Worm (Caenorhabditis elegans) whole organism, L4 larva: ENCODE results near the gene lin-15A.

Source experiments
- F10B5.3 ChIP-seq: sonication (generic microtip); optimal IDR thresholded peaks from 2 replicates; lab custom pipeline; 2016; ENCODE audit warnings: mild to moderate bottlenecking, missing genetic modification characterization, missing compliant biosample characterization
- F49E8.2 ChIP-seq: sonication (generic microtip); optimal IDR thresholded peaks from 2 replicates; lab custom pipeline; 2016; ENCODE audit warnings: missing compliant biosample characterization, mild to moderate bottlenecking, missing genetic modification characterization, borderline replicate concordance
- T20F7.1 ChIP-seq: fragments of 200-800 bp; sonication (Bioruptor generic); optimal IDR thresholded peaks from 2 replicates; lab custom pipeline; 2018; ENCODE audit warnings: mild to moderate bottlenecking, missing genetic modification characterization, missing compliant biosample characterization
- T26A8.4 ChIP-seq: fragments of 200-800 bp; sonication (Bioruptor generic); IDR thresholded peaks from 2 replicates; pipeline ENCODE4 v1.3.6; 2022; ENCODE audit warnings: missing genetic modification characterization, missing compliant biosample characterization
- Y105C5A.15 ChIP-seq: fragments of 200-800 bp; sonication (Bioruptor generic); IDR thresholded peaks from 2 replicates; pipeline ENCODE4 v1.3.6; 2022; ENCODE audit warnings: missing genetic modification characterization, missing compliant biosample characterization
- Y75B8A.6 ChIP-seq: fragments of 200-800 bp; sonication (Bioruptor generic); IDR thresholded peaks from 2 replicates; pipeline ENCODE4 v1.3.6; 2022; ENCODE audit warnings: missing genetic modification reagents, missing genetic modification characterization, missing compliant biosample characterization
- ZK337.2 ChIP-seq: fragments of 200-800 bp; sonication (Bioruptor generic); IDR thresholded peaks from 2 replicates; pipeline ENCODE4 v1.3.6; 2022; ENCODE audit warnings: missing genetic modification reagents, missing genetic modification characterization, missing compliant biosample characterization
- ama-1 ChIP-seq: fragments of 150-350 bp; optimal IDR thresholded peaks from 2 replicates; lab custom pipeline; 2014; ENCODE audit warnings: inconsistent platforms, mixed read lengths
- arid-1 ChIP-seq: fragments of 200-800 bp; sonication (Bioruptor generic); conservative IDR thresholded peaks from 2 replicates; pipeline ENCODE4 v1.3.6; 2022; ENCODE audit warnings: missing genetic modification reagents, missing genetic modification characterization, missing compliant biosample characterization
- attf-4 ChIP-seq: sonication (generic microtip); optimal IDR thresholded peaks from 3 replicates; lab custom pipeline; 2017; ENCODE audit warnings: missing biosample characterization, missing genetic modification characterization
- ceh-32 ChIP-seq: sonication (generic microtip); optimal IDR thresholded peaks from 2 replicates; lab custom pipeline; 2016; ENCODE audit warnings: mild to moderate bottlenecking, missing genetic modification characterization, missing compliant biosample characterization; ENCODE audit not compliant: poor library complexity
- ceh-62 ChIP-seq: sonication (generic microtip); optimal IDR thresholded peaks from 2 replicates; lab custom pipeline; 2017; ENCODE audit warnings: missing biosample characterization, missing genetic modification characterization
- cey-2 ChIP-seq: sonication (generic microtip); optimal IDR thresholded peaks from 3 replicates; lab custom pipeline; 2017; ENCODE audit warnings: missing genetic modification characterization, mild to moderate bottlenecking, missing compliant biosample characterization, antibody characterized with exemption, borderline replicate concordance; ENCODE audit not compliant: insufficient read depth
- ctbp-1 ChIP-seq: fragments of 200-800 bp; sonication (Bioruptor generic); IDR thresholded peaks from 2 replicates; pipeline ENCODE4 v1.3.6; 2022; ENCODE audit warnings: missing genetic modification reagents, missing genetic modification characterization, missing compliant biosample characterization
- daf-16 ChIP-seq, 3 experiments: sonication (generic microtip); optimal IDR thresholded peaks; 2 replicates each; lab custom pipeline; 2016 to 2017; ENCODE audit warnings: missing genetic modification characterization in 3 of 3, missing genetic modification reagents in 3 of 3, mild to moderate bottlenecking in 2 of 3, missing compliant biosample characterization in 2 of 3, missing biosample characterization in 1 of 3, moderate library complexity in 1 of 3
- daf-19 ChIP-seq: fragments of 200-800 bp; sonication (Bioruptor generic); conservative IDR thresholded peaks from 2 replicates; pipeline ENCODE4 v1.3.6; 2022; ENCODE audit warnings: missing genetic modification characterization, missing compliant biosample characterization
- dmd-6 ChIP-seq: fragments of 200-800 bp; sonication (Bioruptor generic); IDR thresholded peaks from 2 replicates; pipeline ENCODE4 v1.3.6; 2022; ENCODE audit warnings: missing genetic modification reagents, missing genetic modification characterization, missing compliant biosample characterization
- dmd-8 ChIP-seq: fragments of 200-800 bp; sonication (Bioruptor generic); IDR thresholded peaks from 2 replicates; pipeline ENCODE4 v1.3.6; 2022; ENCODE audit warnings: missing genetic modification characterization, missing compliant biosample characterization
- dmd-9 ChIP-seq: fragments of 200-800 bp; sonication (Bioruptor generic); IDR thresholded peaks from 2 replicates; pipeline ENCODE4 v1.3.6; 2022; ENCODE audit warnings: missing genetic modification reagents, missing genetic modification characterization, missing compliant biosample characterization
- dve-1 ChIP-seq: sonication (generic microtip); optimal IDR thresholded peaks from 2 replicates; lab custom pipeline; 2017; ENCODE audit warnings: antibody characterized with exemption, mild to moderate bottlenecking, missing genetic modification characterization, missing compliant biosample characterization; ENCODE audit not compliant: insufficient read depth
- hif-1 ChIP-seq, 2 experiments: sonication (generic microtip); optimal IDR thresholded peaks; 2 replicates each; lab custom pipeline; 2016 to 2017; ENCODE audit warnings: missing compliant biosample characterization in 2 of 2, missing genetic modification characterization in 2 of 2, missing genetic modification reagents in 2 of 2, missing genotype in 2 of 2, mild to moderate bottlenecking in 1 of 2
- hlh-11 ChIP-seq: fragments of 200-800 bp; sonication (Bioruptor generic); optimal IDR thresholded peaks from 2 replicates; lab custom pipeline; 2018; ENCODE audit warnings: mild to moderate bottlenecking, missing genetic modification characterization, missing compliant biosample characterization
- hlh-30 ChIP-seq: sonication (generic microtip); optimal IDR thresholded peaks from 2 replicates; lab custom pipeline; 2017; ENCODE audit warnings: antibody characterized with exemption, mild to moderate bottlenecking, missing genetic modification characterization, missing compliant biosample characterization; ENCODE audit not compliant: insufficient read depth
- hmg-1.1 ChIP-seq: fragments of 200-800 bp; sonication (Bioruptor generic); IDR thresholded peaks from 2 replicates; pipeline ENCODE4 v1.3.6; 2022; ENCODE audit warnings: missing genetic modification reagents, missing genetic modification characterization, missing compliant biosample characterization
- lsy-2 ChIP-seq, 2 experiments: fragments of 150-350 bp in 1 of 2; sonication (generic microtip) in 1 of 2; optimal IDR thresholded peaks; 2 replicates each; lab custom pipeline; 2014 to 2017; ENCODE audit warnings: missing biosample characterization in 2 of 2, missing genetic modification characterization in 2 of 2
- madf-9 ChIP-seq: fragments of 200-800 bp; sonication (Bioruptor generic); conservative IDR thresholded peaks from 2 replicates; pipeline ENCODE4 v1.3.6; 2022; ENCODE audit warnings: missing genetic modification reagents, missing genetic modification characterization, missing compliant biosample characterization
- mdl-1 ChIP-seq, 2 experiments: fragments of 150-350 bp in 1 of 2; sonication (generic microtip) in 1 of 2; optimal IDR thresholded peaks; 2 replicates each; lab custom pipeline; 2014 to 2017; ENCODE audit warnings: missing biosample characterization in 2 of 2, missing genetic modification characterization in 2 of 2
- mdt-29 ChIP-seq: fragments of 200-800 bp; sonication (Bioruptor generic); IDR thresholded peaks from 2 replicates; pipeline ENCODE4 v1.3.6; 2022; ENCODE audit warnings: missing genetic modification reagents, missing genetic modification characterization, missing compliant biosample characterization
- mep-1 ChIP-seq: fragments of 150-350 bp; sonication (generic microtip); optimal IDR thresholded peaks from 3 replicates; lab custom pipeline; 2014; ENCODE audit warnings: missing biosample characterization, missing genetic modification characterization
- mes-2 ChIP-seq: sonication (generic microtip); optimal IDR thresholded peaks from 2 replicates; lab custom pipeline; 2016; ENCODE audit warnings: missing genotype, mild to moderate bottlenecking, missing genetic modification characterization, missing compliant biosample characterization; ENCODE audit not compliant: poor library complexity, severe bottlenecking
- mxl-3 ChIP-seq: fragments of 200-800 bp; sonication (Bioruptor generic); optimal IDR thresholded peaks from 2 replicates; lab custom pipeline; 2018; ENCODE audit warnings: mild to moderate bottlenecking, missing genetic modification characterization, missing compliant biosample characterization
- nhr-10 ChIP-seq: fragments of 150-350 bp; optimal IDR thresholded peaks from 2 replicates; lab custom pipeline; 2014; ENCODE audit warnings: missing biosample characterization, missing genetic modification characterization
- nhr-102 ChIP-seq: sonication (generic microtip); optimal IDR thresholded peaks from 2 replicates; lab custom pipeline; 2016; ENCODE audit warnings: mild to moderate bottlenecking, missing genetic modification characterization, moderate library complexity, missing compliant biosample characterization
- nhr-11 ChIP-seq: fragments of 150-350 bp; optimal IDR thresholded peaks from 2 replicates; lab custom pipeline; 2014; ENCODE audit warnings: missing biosample characterization, missing genetic modification characterization
- nhr-237 ChIP-seq: sonication (generic microtip); optimal IDR thresholded peaks from 2 replicates; lab custom pipeline; 2017; ENCODE audit warnings: missing biosample characterization, missing genetic modification characterization
- nhr-28 ChIP-seq: fragments of 150-350 bp; optimal IDR thresholded peaks from 2 replicates; lab custom pipeline; 2014; ENCODE audit warnings: missing biosample characterization, missing genetic modification characterization
- nhr-42 ChIP-seq: fragments of 200-800 bp; sonication (Bioruptor generic); IDR thresholded peaks from 2 replicates; pipeline ENCODE4 v1.3.6; 2022; ENCODE audit warnings: missing genetic modification characterization, missing compliant biosample characterization
- nhr-48 ChIP-seq: sonication (generic microtip); optimal IDR thresholded peaks from 2 replicates; lab custom pipeline; 2016; ENCODE audit warnings: mild to moderate bottlenecking, missing genetic modification characterization, missing compliant biosample characterization
- nhr-77 ChIP-seq: fragments of 150-350 bp; optimal IDR thresholded peaks from 2 replicates; lab custom pipeline; 2014; ENCODE audit warnings: missing biosample characterization, missing genetic modification characterization
- pha-4 ChIP-seq, 2 experiments: fragments of 150-350 bp in 1 of 2; fragments of 200-800 bp in 1 of 2; sonication (Bioruptor generic) in 1 of 2; IDR thresholded peaks in 1 of 2; optimal IDR thresholded peaks in 1 of 2; 2 replicates each; pipeline versions ENCODE4 v1.3.6 to Lab custom; 2014 to 2022; ENCODE audit warnings: missing genetic modification characterization in 2 of 2, missing genetic modification reagents in 2 of 2, missing biosample characterization in 1 of 2, missing compliant biosample characterization in 1 of 2
- php-3 ChIP-seq: fragments of 200-800 bp; sonication (Bioruptor generic); IDR thresholded peaks from 2 replicates; pipeline ENCODE4 v1.3.6; 2022; ENCODE audit warnings: missing genetic modification reagents, missing genetic modification characterization, missing compliant biosample characterization
- pqm-1 ChIP-seq: sonication (generic microtip); optimal IDR thresholded peaks from 2 replicates; lab custom pipeline; 2017; ENCODE audit warnings: missing biosample characterization, missing genetic modification characterization
- snpc-1.2 ChIP-seq: fragments of 200-800 bp; sonication (Bioruptor generic); IDR thresholded peaks from 2 replicates; pipeline ENCODE4 v1.3.6; 2022; ENCODE audit warnings: missing genetic modification reagents, missing genetic modification characterization, missing compliant biosample characterization
- snpc-4 ChIP-seq: fragments of 150-350 bp; optimal IDR thresholded peaks from 2 replicates; lab custom pipeline; 2014; ENCODE audit warnings: missing biosample characterization, missing genetic modification characterization
- tra-1 ChIP-seq: fragments of 200-800 bp; sonication (Bioruptor generic); IDR thresholded peaks from 2 replicates; pipeline ENCODE4 v1.3.6; 2022; ENCODE audit warnings: missing genetic modification reagents, missing genetic modification characterization, missing compliant biosample characterization
- unc-130 ChIP-seq: sonication (generic microtip); optimal IDR thresholded peaks from 2 replicates; lab custom pipeline; 2016; ENCODE audit warnings: missing genetic modification reagents, missing genetic modification characterization, missing compliant biosample characterization
- unc-62 ChIP-seq, 3 experiments: fragments of 150-350 bp in 1 of 3; sonication (generic microtip); optimal IDR thresholded peaks in 2 of 3; peaks in 1 of 3; 1 replicate in 1 of 3; 2 replicates in 2 of 3; lab custom pipeline; 2014 to 2017; ENCODE audit warnings: missing biosample characterization in 3 of 3, missing genetic modification characterization in 3 of 3, missing genetic modification reagents in 3 of 3, missing genotype in 1 of 3
- zag-1 ChIP-seq: fragments of 150-350 bp; optimal IDR thresholded peaks from 2 replicates; lab custom pipeline; 2014; ENCODE audit warnings: missing biosample characterization, missing genetic modification characterization

lin-15A gene

ce11 chrX:15779503-15779902 lies 47.7 kb downstream of the lin-15A start:
- TF ChIP-seq attf-4 (no peak), daf-16 (GFP tag; optimal IDR thresholded peaks at IDR 0.05; lab: Kevin White, UChicago) (peak in 1 of 2 experiments; percentile 29), daf-16 (tag; optimal IDR thresholded peaks at IDR 0.05; lab: Kevin White, UChicago) (peak; percentile 78), pha-4 (GFP tag; IDR thresholded peaks at IDR 0.05; lab: Robert Waterston, UW) (peak; percentile 19; the same call in 1 of the 2 replicates), pha-4 (tag; optimal IDR thresholded peaks at IDR 0.05; lab: Kevin White, UChicago) (no peak), tra-1 (GFP tag; lab: Robert Waterston, UW) (peak; percentile 65), hlh-11 (tag; lab: Kevin White, UChicago) (peak; percentile 94), hmg-1.1 (GFP tag; lab: Robert Waterston, UW) (0 out of 2 replicates have a peak, but pooled peaks have one; percentile 31), hif-1 (tag; optimal IDR thresholded peaks at IDR 0.05; lab: Kevin White, UChicago) (peak in 1 of 2 experiments; percentile 80), unc-130 (no peak), mes-2 (tag; lab: Kevin White, UChicago) (peak; percentile 42), ceh-32 (no peak), Y75B8A.6 (GFP tag; lab: Robert Waterston, UW) (no peak), unc-62 (GFP tag; optimal IDR thresholded peaks at IDR 0.05 in 1 of 2; lab: Kevin White, UChicago) (peak in 1 of 2 experiments; percentile 96), unc-62 (tag; optimal IDR thresholded peaks at IDR 0.05; lab: Kevin White, UChicago) (no peak), dmd-9 (GFP tag; lab: Robert Waterston, UW) (no peak), mxl-3 (GFP tag; lab: Kevin White, UChicago) (peak; percentile 72), mdt-29 (peak; percentile 34; the same call in 1 of the 2 replicates), nhr-10 (tag; lab: Kevin White, UChicago) (peak; percentile 43), T20F7.1 (GFP tag; lab: Kevin White, UChicago) (peak; percentile 65), lsy-2 (tag; optimal IDR thresholded peaks at IDR 0.05; lab: Kevin White, UChicago) (peak; percentile 34 to 89), mdl-1 (tag; optimal IDR thresholded peaks at IDR 0.05; lab: Kevin White, UChicago) (peak in 1 of 2 experiments; percentile 61), daf-19 (GFP tag; lab: Robert Waterston, UW) (no peak), arid-1 (no peak), nhr-102 (tag; lab: Kevin White, UChicago) (peak; percentile 37), nhr-28 (tag; lab: Kevin White, UChicago) (peak; percentile 94), nhr-237 (tag; lab: Kevin White, UChicago) (no peak), dmd-8 (GFP tag; lab: Robert Waterston, UW) (no peak), nhr-42 (GFP tag; lab: Robert Waterston, UW) (no peak), cey-2 (tag; lab: Kevin White, UChicago) (no peak), nhr-11 (peak; percentile 34), nhr-48 (tag; lab: Kevin White, UChicago) (peak; percentile 70), dve-1 (peak; percentile 94), ZK337.2 (GFP tag; lab: Robert Waterston, UW) (no peak), hlh-30 (tag; lab: Kevin White, UChicago) (peak; percentile 90), ceh-62 (tag; lab: Kevin White, UChicago) (no peak), dmd-6 (GFP tag; lab: Robert Waterston, UW) (peak; percentile 93), T26A8.4 (peak; percentile 43), ctbp-1 (GFP tag; lab: Robert Waterston, UW) (0 out of 2 replicates have a peak, but pooled peaks have one; percentile 11), snpc-4 (tag; lab: Kevin White, UChicago) (no peak), F10B5.3 (tag; lab: Kevin White, UChicago) (no peak), Y105C5A.15 (no peak), ama-1 (lab: Kevin White, UChicago) (no peak), mep-1 (peak; percentile 76), pqm-1 (tag; lab: Kevin White, UChicago) (peak; percentile 98), madf-9 (GFP tag; lab: Robert Waterston, UW) (no peak), F49E8.2 (tag; lab: Kevin White, UChicago) (no peak), nhr-77 (peak; percentile 69), php-3 (GFP tag; lab: Robert Waterston, UW) (peak; percentile 53; the same call in 1 of the 2 replicates), snpc-1.2 (GFP tag; lab: Robert Waterston, UW) (no peak), zag-1 (tag; lab: Kevin White, UChicago) (no peak)
